Fruit fly (Drosophila melanogaster): Measurements from ENCODE around the gene Hcf.
A peak's percentile ranks its signal among the peaks of the same experiment; 100 is the strongest.

Hcf gene

DNA sequence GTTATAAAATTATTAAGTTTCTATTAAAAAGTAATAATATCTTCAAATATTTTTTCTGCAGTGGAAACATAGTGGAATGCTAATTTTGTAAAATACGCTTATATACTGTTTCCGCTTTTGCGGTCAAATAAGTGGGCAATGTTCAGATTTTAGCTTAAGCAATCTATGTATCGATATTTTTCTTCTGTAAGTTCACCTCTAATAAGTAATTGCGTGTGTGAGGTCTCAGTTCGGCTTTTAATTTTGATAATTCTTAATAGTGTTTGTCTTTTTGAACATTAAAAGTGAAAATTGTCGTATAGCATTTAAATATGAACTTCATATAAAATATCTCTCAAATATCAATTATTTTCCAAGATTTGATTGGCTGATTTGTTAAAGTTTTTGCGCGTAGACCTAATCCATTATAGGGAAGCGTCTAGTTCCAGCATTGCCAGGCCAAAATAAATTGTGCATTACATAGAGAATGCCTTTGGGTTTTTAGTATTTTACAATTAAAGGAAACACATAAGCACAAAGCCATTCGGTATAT, at the start of gene Hcf (continued):
- no peak for TF ChIP-seq Hr39 (optimal IDR thresholded peaks at IDR 0.05)
- TF ChIP-seq esg (GFP tag; conservative IDR thresholded peaks at IDR 0.05): no peak
- TF ChIP-seq CG9437 (GFP tag; optimal IDR thresholded peaks at IDR 0.05): peak; percentile 65
- peak; percentile 70 for TF ChIP-seq sens (GFP tag)
- TF ChIP-seq Doc3 (GFP tag; IDR thresholded peaks at IDR 0.05; ENCODE audit: partially characterized antibody): peak; percentile 25; the same call in 1 of the 3 replicates
- peak; percentile 100 for TF ChIP-seq CG7357 (GFP tag; IDR thresholded peaks at IDR 0.05)
- TF ChIP-seq E2f2 (GFP tag; IDR thresholded peaks at IDR 0.05): 0 out of 2 replicates have a peak, but pooled peaks have one; percentile 29
- no peak for TF ChIP-seq CG6272 (GFP tag; IDR thresholded peaks at IDR 0.05)
- TF ChIP-seq CG7271 (tag; optimal IDR thresholded peaks at IDR 0.05): no peak
- peak; percentile 52 for TF ChIP-seq Ets97D (GFP tag; optimal IDR thresholded peaks at IDR 0.05)
- no peak for TF ChIP-seq Tbp (GFP tag; optimal IDR thresholded peaks at IDR 0.05)
- peak; percentile 61 for TF ChIP-seq Lhr (GFP tag; optimal IDR thresholded peaks at IDR 0.05)
- TF ChIP-seq stwl (tag; optimal IDR thresholded peaks at IDR 0.05): peak; percentile 43
- TF ChIP-seq CG33557 (GFP tag; optimal IDR thresholded peaks at IDR 0.05): no peak
- TF ChIP-seq mam (GFP tag; optimal IDR thresholded peaks at IDR 0.05): peak; percentile 22
- peak; percentile 75 for TF ChIP-seq knrl (GFP tag; IDR thresholded peaks at IDR 0.05; ENCODE audit: partially characterized antibody)
- TF ChIP-seq btn (GFP tag; optimal IDR thresholded peaks at IDR 0.05): no peak
- TF ChIP-seq BEAF-32 (GFP tag; optimal IDR thresholded peaks at IDR 0.05): peak; percentile 82
- TF ChIP-seq ssp (GFP tag; IDR thresholded peaks at IDR 0.05): peak; percentile 100
- peak; percentile 69 for TF ChIP-seq Bgb (GFP tag; IDR thresholded peaks at IDR 0.05; ENCODE audit: partially characterized antibody)
- TF ChIP-seq Dp (GFP tag; optimal IDR thresholded peaks at IDR 0.05): peak; percentile 3
- peak; percentile 4 for TF ChIP-seq CG16815 (GFP tag; optimal IDR thresholded peaks at IDR 0.05)
- peak; percentile 83 for TF ChIP-seq Med (GFP tag)
- TF ChIP-seq ttk (GFP tag; IDR thresholded peaks at IDR 0.05): no peak
- TF ChIP-seq CG14965 (GFP tag; optimal IDR thresholded peaks at IDR 0.05; ENCODE audit: borderline replicate concordance): no peak
- no peak for TF ChIP-seq crol (GFP tag; IDR thresholded peaks at IDR 0.05)
- peak; percentile 8 for TF ChIP-seq corto (GFP tag; optimal IDR thresholded peaks at IDR 0.05)
- TF ChIP-seq ato (GFP tag; IDR thresholded peaks at IDR 0.05; ENCODE audit: partially characterized antibody): 0 out of 2 replicates have a peak, but pooled peaks have one; percentile 14
- TF ChIP-seq Pdp1 (GFP tag; optimal IDR thresholded peaks at IDR 0.05): peak in 1 of 2 experiments; percentile 60
- TF ChIP-seq CG8944 (GFP tag; optimal IDR thresholded peaks at IDR 0.05): no peak
- peak; percentile 91 for TF ChIP-seq CG3995 (GFP tag; optimal IDR thresholded peaks at IDR 0.05)
- no peak for TF ChIP-seq hbn (GFP tag; IDR thresholded peaks at IDR 0.05; ENCODE audit: partially characterized antibody)
- TF ChIP-seq chn (GFP tag; optimal IDR thresholded peaks at IDR 0.05): no peak
- TF ChIP-seq CG13894 (tag; optimal IDR thresholded peaks at IDR 0.05): no peak
- no peak for TF ChIP-seq Usf (GFP tag; optimal IDR thresholded peaks at IDR 0.05)
- no peak for TF ChIP-seq CG18476 (GFP tag; optimal IDR thresholded peaks at IDR 0.05)
- TF ChIP-seq CG14710 (tag; optimal IDR thresholded peaks at IDR 0.05): peak; percentile 46
- TF ChIP-seq Sry-δ (GFP tag; optimal IDR thresholded peaks at IDR 0.05): peak; percentile 89
- no peak for TF ChIP-seq disco-r (GFP tag; optimal IDR thresholded peaks at IDR 0.05)
- peak; percentile 54; the same call in 2 of the 3 replicates for TF ChIP-seq HLH4C (GFP tag; IDR thresholded peaks at IDR 0.05; ENCODE audit: partially characterized antibody)
- TF ChIP-seq CG17802 (tag; optimal IDR thresholded peaks at IDR 0.05): peak; percentile 97
- peak; percentile 76 for TF ChIP-seq CG11723 (GFP tag; optimal IDR thresholded peaks at IDR 0.05)
- 0 out of 2 replicates have a peak, but pooled peaks have one; percentile 30 for TF ChIP-seq sna (GFP tag; IDR thresholded peaks at IDR 0.05; ENCODE audit: partially characterized antibody)
- peak; percentile 18 for TF ChIP-seq nom (GFP tag; optimal IDR thresholded peaks at IDR 0.05)
- peak; percentile 91 for TF ChIP-seq MESR4 (GFP tag; optimal IDR thresholded peaks at IDR 0.05)
- TF ChIP-seq gem (tag; optimal IDR thresholded peaks at IDR 0.05): peak; percentile 46
- no peak for TF ChIP-seq CG15514 (GFP tag; optimal IDR thresholded peaks at IDR 0.05)
- TF ChIP-seq jumu (GFP tag; optimal IDR thresholded peaks at IDR 0.05): peak; percentile 32
- TF ChIP-seq pfk (GFP tag; optimal IDR thresholded peaks at IDR 0.05): peak; percentile 59
